Worm (Caenorhabditis elegans): Measurements from ENCODE around the gene srj-18.

ce11 chrV:2759456-2759855, 14.7 kb upstream of the srj-18 start, which contains the start of gene srg-58:
- TF ChIP-seq sem-2 (GFP tag; optimal IDR thresholded peaks at IDR 0.05) (no peak), nhr-76 (tag; optimal IDR thresholded peaks at IDR 0.05) (no peak), pha-4 (tag; optimal IDR thresholded peaks at IDR 0.05) (no peak), M03D4.4 (tag; optimal IDR thresholded peaks at IDR 0.05) (no peak), unc-62 (GFP tag; optimal IDR thresholded peaks at IDR 0.05) (no peak), unc-39 (tag; optimal IDR thresholded peaks at IDR 0.05) (no peak), nhr-2 (tag; optimal IDR thresholded peaks at IDR 0.05) (no peak), nhr-12 (tag; optimal IDR thresholded peaks at IDR 0.05) (no peak), elt-1 (tag; optimal IDR thresholded peaks at IDR 0.05; ENCODE audit: borderline replicate concordance, insufficient read depth) (no peak)
